Fruit fly (Drosophila melanogaster) whole organism, embryonic: Measurements from ENCODE around the gene CG31948.
A peak's percentile ranks its signal among the peaks of the same experiment; 100 is the strongest.

Source experiments
- Asciz ChIP-seq: fragments of 200-800 bp; sonication (Bioruptor generic); optimal IDR thresholded peaks from 2 replicates; lab custom pipeline; 2017; ENCODE audit warnings: missing biosample characterization, mild to moderate bottlenecking, missing genetic modification characterization, missing genetic modification reagents
- Bdp1 ChIP-seq: fragments of 200-800 bp; sonication (Bioruptor generic); optimal IDR thresholded peaks from 3 replicates; lab custom pipeline; 2016; ENCODE audit warnings: missing biosample characterization, missing genetic modification characterization
- Bgb ChIP-seq: fragments of 200-800 bp; sonication (Bioruptor generic); IDR thresholded peaks from 2 replicates; pipeline ENCODE4 v1.3.6; 2022; ENCODE audit warnings: missing biosample characterization, missing genetic modification characterization; ENCODE audit not compliant: partially characterized antibody
- CG10267 ChIP-seq: fragments of 200-800 bp; sonication (Bioruptor generic); optimal IDR thresholded peaks from 2 replicates; lab custom pipeline; 2018; ENCODE audit warnings: missing biosample characterization, mild to moderate bottlenecking, missing genetic modification characterization, moderate library complexity
- CG10959 ChIP-seq: fragments of 200-800 bp; sonication (Bioruptor generic); IDR thresholded peaks from 2 replicates; pipeline ENCODE4 v1.3.6; 2022; ENCODE audit warnings: missing biosample characterization, missing genetic modification characterization
- CG11504 ChIP-seq: fragments of 200-800 bp; sonication (Bioruptor generic); optimal IDR thresholded peaks from 3 replicates; lab custom pipeline; 2019; ENCODE audit warnings: missing biosample characterization, mild to moderate bottlenecking, missing genetic modification characterization, moderate library complexity
- CG13296 ChIP-seq: fragments of 200-800 bp; sonication (Bioruptor generic); optimal IDR thresholded peaks from 3 replicates; lab custom pipeline; 2018; ENCODE audit warnings: missing biosample characterization, mild to moderate bottlenecking, missing genetic modification characterization
- CG13775 ChIP-seq: fragments of 200-800 bp; sonication (Bioruptor generic); optimal IDR thresholded peaks from 3 replicates; lab custom pipeline; 2017; ENCODE audit warnings: missing biosample characterization, mild to moderate bottlenecking, missing genetic modification characterization
- CG14860 ChIP-seq: fragments of 200-800 bp; sonication (Bioruptor generic); IDR thresholded peaks from 3 replicates; pipeline ENCODE4 v1.3.6; 2022; ENCODE audit warnings: missing biosample characterization, missing genetic modification characterization; ENCODE audit not compliant: partially characterized antibody
- CG15073 ChIP-seq: fragments of 200-800 bp; sonication (Bioruptor generic); optimal IDR thresholded peaks from 2 replicates; lab custom pipeline; 2016; ENCODE audit warnings: missing biosample characterization, missing genetic modification characterization
- CG16813 ChIP-seq: fragments of 200-800 bp; sonication (Bioruptor generic); IDR thresholded peaks from 3 replicates; pipeline ENCODE4 v1.3.6; 2022; ENCODE audit warnings: missing biosample characterization, missing genetic modification characterization; ENCODE audit not compliant: partially characterized antibody
- CG31365 ChIP-seq: fragments of 200-800 bp; sonication (Bioruptor generic); optimal IDR thresholded peaks from 2 replicates; lab custom pipeline; 2018; ENCODE audit warnings: missing biosample characterization, mild to moderate bottlenecking, missing genetic modification characterization
- CG32767 ChIP-seq: fragments of 200-800 bp; sonication (Bioruptor generic); IDR thresholded peaks from 2 replicates; pipeline ENCODE4 v1.3.6; 2022; ENCODE audit warnings: missing biosample characterization, missing genetic modification characterization
- CG3838 ChIP-seq: fragments of 200-800 bp; sonication (Bioruptor generic); optimal IDR thresholded peaks from 3 replicates; lab custom pipeline; 2016; ENCODE audit warnings: missing biosample characterization, missing genetic modification characterization
- CG4282 ChIP-seq: fragments of 200-800 bp; sonication (Bioruptor generic); optimal IDR thresholded peaks from 2 replicates; lab custom pipeline; 2016; ENCODE audit warnings: missing biosample characterization, missing genetic modification characterization
- CG4707 ChIP-seq: fragments of 200-800 bp; sonication (Bioruptor generic); optimal IDR thresholded peaks from 2 replicates; lab custom pipeline; 2018; ENCODE audit warnings: missing biosample characterization, mild to moderate bottlenecking, missing genetic modification characterization, moderate library complexity
- CG5245 ChIP-seq: fragments of 200-800 bp; sonication (Bioruptor generic); optimal IDR thresholded peaks from 3 replicates; lab custom pipeline; 2016; ENCODE audit warnings: missing biosample characterization, missing genetic modification characterization
- CG6272 ChIP-seq: fragments of 200-800 bp; sonication (Bioruptor generic); IDR thresholded peaks from 2 replicates; pipeline ENCODE4 v1.3.6; 2022; ENCODE audit warnings: missing biosample characterization, missing genetic modification characterization
- CG6765 ChIP-seq: fragments of 200-800 bp; sonication (Bioruptor generic); optimal IDR thresholded peaks from 3 replicates; lab custom pipeline; 2017; ENCODE audit warnings: missing biosample characterization, mild to moderate bottlenecking, missing genetic modification characterization
- CG7271 ChIP-seq: fragments of 200-800 bp; sonication (Bioruptor generic); optimal IDR thresholded peaks from 2 replicates; lab custom pipeline; 2018; ENCODE audit warnings: missing biosample characterization, mild to moderate bottlenecking, missing genetic modification characterization, moderate library complexity
- CG7372 ChIP-seq: fragments of 200-800 bp; sonication (Bioruptor generic); IDR thresholded peaks from 2 replicates; pipeline ENCODE4 v1.3.6; 2022; ENCODE audit warnings: missing biosample characterization, missing genetic modification characterization
- CG7556 ChIP-seq: fragments of 200-800 bp; sonication (Bioruptor generic); optimal IDR thresholded peaks from 2 replicates; lab custom pipeline; 2017; ENCODE audit warnings: missing biosample characterization, mild to moderate bottlenecking, missing genetic modification characterization
- CG8089 ChIP-seq: fragments of 200-800 bp; sonication (Bioruptor generic); optimal IDR thresholded peaks from 3 replicates; lab custom pipeline; 2016; ENCODE audit warnings: missing biosample characterization, missing genetic modification characterization
- CG8924 ChIP-seq: fragments of 200-800 bp; optimal IDR thresholded peaks from 3 replicates; lab custom pipeline; 2019; ENCODE audit warnings: missing biosample characterization, mild to moderate bottlenecking, missing genetic modification characterization, moderate library complexity
- Deaf1 ChIP-seq: fragments of 200-800 bp; optimal IDR thresholded peaks from 3 replicates; lab custom pipeline; 2019; ENCODE audit warnings: missing biosample characterization, mild to moderate bottlenecking, missing genetic modification characterization, moderate library complexity
- Dfd ChIP-seq, 2 experiments: fragments of >200 bp; optimal IDR thresholded peaks; 2 replicates each; lab custom pipeline; 2017; ENCODE audit warnings: missing biosample characterization in 2 of 2, missing genetic modification characterization in 2 of 2
- Drgx ChIP-seq: fragments of 200-800 bp; sonication (Bioruptor generic); IDR thresholded peaks from 2 replicates; pipeline ENCODE4 v1.3.6; 2022; ENCODE audit warnings: missing biosample characterization, missing genetic modification characterization
- GATAe ChIP-seq: fragments of 200-800 bp; sonication (Bioruptor generic); conservative IDR thresholded peaks from 2 replicates; pipeline ENCODE4 v1.3.6; 2022; ENCODE audit warnings: missing biosample characterization, missing genetic modification characterization
- H2.0 ChIP-seq: fragments of 200-800 bp; sonication (Bioruptor generic); IDR thresholded peaks from 2 replicates; pipeline ENCODE4 v1.3.6; 2022; ENCODE audit warnings: missing biosample characterization, missing genetic modification characterization
- Hand ChIP-seq: fragments of 200-800 bp; sonication (Bioruptor generic); optimal IDR thresholded peaks from 2 replicates; lab custom pipeline; 2017; ENCODE audit warnings: mild to moderate bottlenecking, missing biosample characterization, missing genetic modification reagents, missing genetic modification characterization
- Hsf ChIP-seq: fragments of 200-800 bp; sonication (Bioruptor generic); optimal IDR thresholded peaks from 3 replicates; lab custom pipeline; 2016; ENCODE audit warnings: missing biosample characterization, missing genetic modification characterization
- Mad ChIP-seq: fragments of 200-800 bp; sonication (Bioruptor generic); optimal IDR thresholded peaks from 2 replicates; lab custom pipeline; 2016; ENCODE audit warnings: missing biosample characterization, missing genetic modification characterization
- NK7.1 ChIP-seq: fragments of 200-800 bp; sonication (Bioruptor generic); optimal IDR thresholded peaks from 3 replicates; lab custom pipeline; 2016; ENCODE audit warnings: missing biosample characterization, missing genetic modification characterization
- Neu2 ChIP-seq: fragments of 200-800 bp; sonication (Bioruptor generic); optimal IDR thresholded peaks from 3 replicates; lab custom pipeline; 2016; ENCODE audit warnings: missing biosample characterization, missing genetic modification characterization, borderline replicate concordance
- Ravus ChIP-seq: fragments of 200-800 bp; sonication (Bioruptor generic); IDR thresholded peaks from 2 replicates; pipeline ENCODE4 v1.3.6; 2022; ENCODE audit warnings: missing biosample characterization, missing genetic modification characterization
- Sry-β ChIP-seq: fragments of 200-800 bp; sonication (Bioruptor generic); optimal IDR thresholded peaks from 2 replicates; lab custom pipeline; 2018; ENCODE audit warnings: missing biosample characterization, mild to moderate bottlenecking, missing genetic modification characterization, moderate library complexity
- Sry-δ ChIP-seq: fragments of 200-800 bp; sonication (Bioruptor generic); optimal IDR thresholded peaks from 2 replicates; lab custom pipeline; 2016; ENCODE audit warnings: missing biosample characterization, missing genetic modification characterization
- Usf ChIP-seq: fragments of 200-800 bp; sonication (Bioruptor generic); optimal IDR thresholded peaks from 2 replicates; lab custom pipeline; 2017; ENCODE audit warnings: missing genotype, missing biosample characterization, missing genetic modification characterization
- ash1 ChIP-seq: fragments of 200-800 bp; sonication (Bioruptor generic); optimal IDR thresholded peaks from 2 replicates; lab custom pipeline; 2018; ENCODE audit warnings: missing biosample characterization, mild to moderate bottlenecking, missing genetic modification characterization
- bab2 ChIP-seq: fragments of 200-800 bp; sonication (Bioruptor generic); optimal IDR thresholded peaks from 2 replicates; lab custom pipeline; 2016; ENCODE audit warnings: missing biosample characterization, missing genetic modification characterization
- dmrt11E ChIP-seq: fragments of 200-800 bp; sonication (Bioruptor generic); optimal IDR thresholded peaks from 3 replicates; lab custom pipeline; 2018; ENCODE audit warnings: missing biosample characterization, mild to moderate bottlenecking, missing genetic modification characterization, moderate library complexity
- ham ChIP-seq: fragments of 200-800 bp; sonication (Bioruptor generic); IDR thresholded peaks from 2 replicates; pipeline ENCODE4 v1.3.6; 2022; ENCODE audit warnings: missing biosample characterization, missing genetic modification characterization
- inv ChIP-seq: fragments of 200-800 bp; sonication (Bioruptor generic); IDR thresholded peaks from 2 replicates; pipeline ENCODE4 v1.3.6; 2022; ENCODE audit warnings: missing biosample characterization, missing genetic modification characterization; ENCODE audit not compliant: partially characterized antibody
- pb ChIP-seq: fragments of 200-800 bp; sonication (Bioruptor generic); optimal IDR thresholded peaks from 3 replicates; lab custom pipeline; 2016; ENCODE audit warnings: missing biosample characterization, missing genetic modification characterization
- pfk ChIP-seq: fragments of 200-800 bp; sonication (Bioruptor generic); optimal IDR thresholded peaks from 2 replicates; lab custom pipeline; 2018; ENCODE audit warnings: missing biosample characterization, mild to moderate bottlenecking, missing genetic modification characterization, moderate library complexity
- pho ChIP-seq: fragments of 200-800 bp; sonication (Bioruptor generic); optimal IDR thresholded peaks from 2 replicates; lab custom pipeline; 2016; ENCODE audit warnings: missing biosample characterization, missing genetic modification characterization
- sima ChIP-seq: fragments of 200-800 bp; sonication (Bioruptor generic); optimal IDR thresholded peaks from 2 replicates; lab custom pipeline; 2016; ENCODE audit warnings: missing biosample characterization, missing genetic modification characterization
- slbo ChIP-seq: fragments of 200-800 bp; sonication (Bioruptor generic); IDR thresholded peaks from 2 replicates; pipeline ENCODE4 v1.3.6; 2022; ENCODE audit warnings: missing biosample characterization, missing genetic modification characterization
- stwl ChIP-seq: fragments of 200-800 bp; sonication (Bioruptor generic); optimal IDR thresholded peaks from 3 replicates; lab custom pipeline; 2018; ENCODE audit warnings: missing biosample characterization, mild to moderate bottlenecking, missing genetic modification characterization, moderate library complexity
- tin ChIP-seq: fragments of 200-800 bp; sonication (Bioruptor generic); optimal IDR thresholded peaks from 3 replicates; lab custom pipeline; 2016; ENCODE audit warnings: missing biosample characterization, missing genetic modification characterization
- tx ChIP-seq: fragments of 200-800 bp; sonication (Bioruptor generic); optimal IDR thresholded peaks from 2 replicates; lab custom pipeline; 2016; ENCODE audit warnings: missing biosample characterization, missing genetic modification characterization

CG31948 gene

dm6 chr2L:2380805-2381204, 35.7 kb downstream of the CG31948 start, which contains the start of gene Eogt (continued):
- TF ChIP-seq H2.0 (peak; percentile 98), CG10959 (GFP tag; lab: Robert Waterston, UW) (peak; percentile 97), CG4707 (GFP tag; lab: Kevin White, UChicago) (peak; percentile 74), inv (GFP tag; lab: Robert Waterston, UW) (no peak), bab2 (GFP tag; lab: Kevin White, UChicago) (peak; percentile 85), sima (GFP tag; lab: Kevin White, UChicago) (no peak), Hand (GFP tag; lab: Kevin White, UChicago) (peak; percentile 64), CG6272 (peak; percentile 95), ham (GFP tag; lab: Robert Waterston, UW) (peak; percentile 85; the same call in 1 of the 2 replicates), tin (GFP tag; lab: Kevin White, UChicago) (peak; percentile 88), Mad (GFP tag; lab: Kevin White, UChicago) (peak; percentile 71), Ravus (peak; percentile 85), CG3838 (GFP tag; lab: Kevin White, UChicago) (peak; percentile 74), CG13775 (peak; percentile 93), CG8089 (peak; percentile 63), Hsf (GFP tag; lab: Kevin White, UChicago) (peak; percentile 92), Sry-δ (peak; percentile 29), pho (GFP tag; lab: Kevin White, UChicago) (peak; percentile 76), GATAe (peak; percentile 82), CG7556 (GFP tag; lab: Kevin White, UChicago) (peak; percentile 89), Dfd (GFP tag; optimal IDR thresholded peaks at IDR 0.05; lab: Kevin White, UChicago) (peak in 1 of 2 experiments; percentile 63), tx (GFP tag; lab: Kevin White, UChicago) (peak; percentile 37), Usf (GFP tag; lab: Kevin White, UChicago) (peak; percentile 94), stwl (tag; lab: Kevin White, UChicago) (peak; percentile 72), Asciz (GFP tag; lab: Kevin White, UChicago) (peak; percentile 69), CG32767 (GFP tag; lab: Robert Waterston, UW) (peak; percentile 94), Neu2 (no peak), CG6765 (GFP tag; lab: Kevin White, UChicago) (peak; percentile 43), dmrt11E (tag; lab: Kevin White, UChicago) (peak; percentile 98), NK7.1 (GFP tag; lab: Kevin White, UChicago) (no peak), CG7271 (tag; lab: Kevin White, UChicago) (peak; percentile 83), CG10267 (tag; lab: Kevin White, UChicago) (peak; percentile 87), Bgb (GFP tag; lab: Robert Waterston, UW) (no peak), CG4282 (GFP tag; lab: Kevin White, UChicago) (no peak), Deaf1 (tag; lab: Kevin White, UChicago) (peak; percentile 69), CG31365 (tag; lab: Kevin White, UChicago) (peak; percentile 49), CG14860 (GFP tag; lab: Robert Waterston, UW) (no peak), pb (GFP tag; lab: Kevin White, UChicago) (no peak), pfk (GFP tag; lab: Kevin White, UChicago) (no peak), Sry-β (GFP tag; lab: Kevin White, UChicago) (peak; percentile 38), ash1 (GFP tag; lab: Kevin White, UChicago) (no peak), CG11504 (tag; lab: Kevin White, UChicago) (peak; percentile 92), CG13296 (GFP tag; lab: Kevin White, UChicago) (peak; percentile 79), CG8924 (tag; lab: Kevin White, UChicago) (peak; percentile 94), CG15073 (GFP tag; lab: Kevin White, UChicago) (peak; percentile 60), CG7372 (GFP tag; lab: Robert Waterston, UW) (peak; percentile 94), Bdp1 (GFP tag; lab: Kevin White, UChicago) (peak; percentile 68), Drgx (GFP tag; lab: Robert Waterston, UW) (peak; percentile 94), CG16813 (no peak), slbo (GFP tag; lab: Robert Waterston, UW) (peak; percentile 98), CG5245 (GFP tag; lab: Kevin White, UChicago) (peak; percentile 85)
